Worm (Caenorhabditis elegans) whole organism, early embryonic: Measurements from ENCODE around the gene gcy-37.

Source experiments
- B0310.2 ChIP-seq: sonication (generic microtip); optimal IDR thresholded peaks from 2 replicates; lab custom pipeline; 2016; ENCODE audit warnings: mild to moderate bottlenecking, missing genetic modification characterization, missing compliant biosample characterization
- aly-1 ChIP-seq: sonication (generic microtip); optimal IDR thresholded peaks from 2 replicates; lab custom pipeline; 2016; ENCODE audit warnings: missing genetic modification characterization, missing compliant biosample characterization
- ama-1 ChIP-seq: fragments of 150-350 bp; optimal IDR thresholded peaks from 2 replicates; lab custom pipeline; 2014
- ceh-13 ChIP-seq: fragments of 200-800 bp; sonication (Bioruptor generic); optimal IDR thresholded peaks from 2 replicates; lab custom pipeline; 2018; ENCODE audit warnings: mild to moderate bottlenecking, missing genetic modification characterization, missing compliant biosample characterization
- ceh-36 ChIP-seq: sonication (generic microtip); optimal IDR thresholded peaks from 2 replicates; lab custom pipeline; 2016; ENCODE audit warnings: missing genetic modification characterization, inconsistent platforms, missing compliant biosample characterization
- ets-7 ChIP-seq: sonication (generic microtip); optimal IDR thresholded peaks from 2 replicates; lab custom pipeline; 2016; ENCODE audit warnings: missing genotype, missing genetic modification characterization, missing compliant biosample characterization
- flt-1 ChIP-seq: fragments of 200-800 bp; sonication (Bioruptor generic); IDR thresholded peaks from 2 replicates; pipeline ENCODE4 v1.3.6; 2022; ENCODE audit warnings: missing genetic modification characterization, missing compliant biosample characterization
- hmbx-1 ChIP-seq: sonication (generic microtip); optimal IDR thresholded peaks from 2 replicates; lab custom pipeline; 2016; ENCODE audit warnings: mild to moderate bottlenecking, missing genetic modification characterization, missing compliant biosample characterization
- hmg-4 ChIP-seq: fragments of 200-800 bp; sonication (Bioruptor generic); optimal IDR thresholded peaks from 2 replicates; lab custom pipeline; 2018; ENCODE audit warnings: mild to moderate bottlenecking, missing genetic modification characterization, missing compliant biosample characterization
- hnd-1 ChIP-seq: sonication (generic microtip); optimal IDR thresholded peaks from 2 replicates; lab custom pipeline; 2016; ENCODE audit warnings: missing genetic modification characterization, missing compliant biosample characterization
- pes-1 ChIP-seq: fragments of 200-800 bp; sonication (Bioruptor generic); IDR thresholded peaks from 2 replicates; pipeline ENCODE4 v1.3.6; 2022; ENCODE audit warnings: missing genetic modification reagents, missing genetic modification characterization, missing compliant biosample characterization
- scrt-1 ChIP-seq: fragments of 200-800 bp; sonication (Bioruptor generic); IDR thresholded peaks from 2 replicates; pipeline ENCODE4 v1.3.6; 2022; ENCODE audit warnings: missing genetic modification characterization, missing compliant biosample characterization
- sea-1 ChIP-seq: fragments of 200-800 bp; sonication (Bioruptor generic); conservative IDR thresholded peaks from 2 replicates; pipeline ENCODE4 v1.3.6; 2022; ENCODE audit warnings: missing genetic modification characterization, missing compliant biosample characterization
- tbx-11 ChIP-seq: fragments of 200-800 bp; sonication (Bioruptor generic); IDR thresholded peaks from 2 replicates; pipeline ENCODE4 v1.3.6; 2022; ENCODE audit warnings: missing genetic modification characterization, missing compliant biosample characterization
- tbx-37 ChIP-seq: fragments of 200-800 bp; sonication (Bioruptor generic); conservative IDR thresholded peaks from 2 replicates; pipeline ENCODE4 v1.3.6; 2022; ENCODE audit warnings: missing genetic modification reagents, missing genetic modification characterization, missing compliant biosample characterization

Gene gcy-37

ce11 chrIV:2113362-2114056 lies 45.5 kb downstream of the gcy-37 start, which contains the start of gene C23H5.8:
Gene C23H5.8 (minus strand): TSS chrIV:2113412.
- TF ChIP-seq ets-7 (tag; lab: Kevin White, UChicago) (no peak), B0310.2 (tag; lab: Kevin White, UChicago) (no peak), aly-1 (tag; lab: Kevin White, UChicago) (no peak), scrt-1 (GFP tag; lab: Robert Waterston, UW) (no peak)

- no peak for TF ChIP-seq pes-1 (GFP tag; lab: Robert Waterston, UW)
- TF ChIP-seq hnd-1 (tag; lab: Kevin White, UChicago) = no peak
- no peak for TF ChIP-seq B0310.2 (tag; lab: Kevin White, UChicago)
- no peak for TF ChIP-seq tbx-11
Measured at ce11 chrIV:2111300-2111874, 47.6 kb downstream of the gcy-37 start, which contains the start of gene che-6. Gene che-6 (minus strand): TSS chrIV:2111408.

ce11 chrIV:2106708-2107107 lies 52.3 kb downstream of the gcy-37 start:
- TF ChIP-seq ama-1 (lab: Kevin White, UChicago) (no peak), tbx-37 (0 out of 2 replicates have a peak, but pooled peaks have one; percentile 11), B0310.2 (tag; lab: Kevin White, UChicago) (no peak), tbx-11 (no peak), flt-1 (GFP tag; lab: Robert Waterston, UW) (no peak), pes-1 (GFP tag; lab: Robert Waterston, UW) (peak; percentile 44; the same call in 1 of the 2 replicates), aly-1 (tag; lab: Kevin White, UChicago) (no peak), hmbx-1 (tag; lab: Kevin White, UChicago) (no peak), sea-1 (GFP tag; lab: Robert Waterston, UW) (no peak)

- TF ChIP-seq ama-1 (lab: Kevin White, UChicago) (no peak), tbx-37 (no peak), pes-1 (GFP tag; lab: Robert Waterston, UW) (no peak), scrt-1 (GFP tag; lab: Robert Waterston, UW) (no peak), hmg-4 (GFP tag; lab: Kevin White, UChicago) (no peak), tbx-11 (no peak), ceh-13 (GFP tag; lab: Kevin White, UChicago) (no peak), sea-1 (GFP tag; lab: Robert Waterston, UW) (no peak), ceh-36 (tag; lab: Kevin White, UChicago) (no peak), hnd-1 (tag; lab: Kevin White, UChicago) (no peak)
Measured at ce11 chrIV:2102793-2103192, 56.2 kb downstream of the gcy-37 start, which contains the start of gene C23H5.15. Gene C23H5.15 (minus strand): TSS chrIV:2102893.
